Worm (Caenorhabditis elegans) whole organism, mixed stage, embryonic: ENCODE measurements around the gene nas-25.

Experiments used
- blmp-1 ChIP-seq: fragments of 150-350 bp; optimal IDR thresholded peaks from 2 replicates; lab custom pipeline; 2014; ENCODE audit warnings: missing biosample characterization, missing genetic modification characterization
- lin-32 ChIP-seq: fragments of 200-800 bp; sonication (Bioruptor generic); optimal IDR thresholded peaks from 2 replicates; lab custom pipeline; 2018; ENCODE audit warnings: mild to moderate bottlenecking, missing genetic modification characterization, missing compliant biosample characterization
- mep-1 ChIP-seq: fragments of 150-350 bp; optimal IDR thresholded peaks from 2 replicates; lab custom pipeline; 2017; ENCODE audit warnings: missing biosample characterization, missing genetic modification reagents, missing genetic modification characterization, inconsistent platforms
- mls-2 ChIP-seq: sonication (generic microtip); optimal IDR thresholded peaks from 2 replicates; lab custom pipeline; 2016; ENCODE audit warnings: mild to moderate bottlenecking, missing genetic modification characterization, moderate library complexity, missing compliant biosample characterization
- nhr-237 ChIP-seq: fragments of 150-350 bp; optimal IDR thresholded peaks from 2 replicates; lab custom pipeline; 2014; ENCODE audit warnings: missing biosample characterization, missing genetic modification characterization
- snpc-4 ChIP-seq: fragments of 150-350 bp; optimal IDR thresholded peaks from 2 replicates; lab custom pipeline; 2014; ENCODE audit warnings: missing biosample characterization, missing genetic modification characterization
- unc-39 ChIP-seq: fragments of 150-350 bp; optimal IDR thresholded peaks from 2 replicates; lab custom pipeline; 2014; ENCODE audit warnings: missing biosample characterization, missing genetic modification characterization
- unc-62 ChIP-seq: fragments of 150-350 bp; optimal IDR thresholded peaks from 2 replicates; lab custom pipeline; 2014; ENCODE audit warnings: missing biosample characterization, missing genetic modification reagents, missing genetic modification characterization
- ztf-11 ChIP-seq: fragments of 150-350 bp; optimal IDR thresholded peaks from 2 replicates; lab custom pipeline; 2014; ENCODE audit warnings: missing biosample characterization, missing genetic modification characterization

- TF ChIP-seq nhr-237 (no peak), unc-62 (GFP tag; lab: Kevin White, UChicago) (no peak), unc-39 (no peak), mep-1 (no peak), snpc-4 (tag; lab: Kevin White, UChicago) (no peak), ztf-11 (tag; lab: Kevin White, UChicago) (no peak), lin-32 (no peak), mls-2 (no peak), blmp-1 (tag; lab: Kevin White, UChicago) (no peak)
These were observed 48.0 kb downstream of the nas-25 start, which contains the start of gene T07D4.2 for ce11 chrII:8873842-8874241.
